Worm (Caenorhabditis elegans) whole organism, L3 larva: ENCODE results near the gene B0454.26.
A peak's percentile ranks its signal among the peaks of the same experiment; 100 is the strongest.

ENCODE experiments used
- R02D3.7 ChIP-seq: fragments of 150-350 bp; optimal IDR thresholded peaks from 2 replicates; lab custom pipeline; 2014; ENCODE audit warnings: missing biosample characterization, missing genetic modification characterization
- ZK546.5 ChIP-seq: sonication (generic microtip); optimal IDR thresholded peaks from 2 replicates; lab custom pipeline; 2017; ENCODE audit warnings: missing biosample characterization, missing genetic modification characterization
- aly-2 ChIP-seq: fragments of 150-350 bp; optimal IDR thresholded peaks from 2 replicates; lab custom pipeline; 2014; ENCODE audit warnings: missing biosample characterization, missing genetic modification characterization
- ama-1 ChIP-seq: fragments of 150-350 bp; optimal IDR thresholded peaks from 2 replicates; lab custom pipeline; 2018
- ceh-16 ChIP-seq: sonication (generic microtip); optimal IDR thresholded peaks from 2 replicates; lab custom pipeline; 2017; ENCODE audit warnings: missing biosample characterization, missing genetic modification characterization
- ceh-28 ChIP-seq: fragments of 150-350 bp; optimal IDR thresholded peaks from 2 replicates; lab custom pipeline; 2014; ENCODE audit warnings: missing biosample characterization, missing genetic modification reagents, missing genetic modification characterization
- ceh-82 ChIP-seq: fragments of 150-350 bp; optimal IDR thresholded peaks from 2 replicates; lab custom pipeline; 2014; ENCODE audit warnings: missing biosample characterization, missing genetic modification characterization
- ceh-9 ChIP-seq: sonication (generic microtip); optimal IDR thresholded peaks from 2 replicates; lab custom pipeline; 2018; ENCODE audit warnings: missing biosample characterization, missing genetic modification characterization
- daf-12 ChIP-seq: fragments of 150-350 bp; optimal IDR thresholded peaks from 2 replicates; lab custom pipeline; 2014; ENCODE audit warnings: missing biosample characterization, missing genetic modification reagents, missing genetic modification characterization
- egl-27 ChIP-seq: sonication (generic microtip); optimal IDR thresholded peaks from 4 replicates; lab custom pipeline; 2017; ENCODE audit warnings: missing biosample characterization, missing genetic modification reagents, missing genetic modification characterization
- egl-5 ChIP-seq: fragments of 150-350 bp; optimal IDR thresholded peaks from 2 replicates; lab custom pipeline; 2017; ENCODE audit warnings: missing biosample characterization, missing genetic modification reagents, missing genetic modification characterization, inconsistent platforms
- elt-1 ChIP-seq: fragments of 150-350 bp; optimal IDR thresholded peaks from 2 replicates; lab custom pipeline; 2014; ENCODE audit warnings: missing biosample characterization, missing genetic modification characterization
- elt-2 ChIP-seq: sonication (generic microtip); optimal IDR thresholded peaks from 2 replicates; lab custom pipeline; 2016; ENCODE audit warnings: missing genetic modification reagents, mild to moderate bottlenecking, missing genetic modification characterization, missing compliant biosample characterization
- elt-3 ChIP-seq, 3 experiments: fragments of 150-350 bp in 1 of 3; sonication (generic microtip) in 2 of 3; optimal IDR thresholded peaks; 2 replicates in 2 of 3; 4 replicates in 1 of 3; lab custom pipeline; 2014 to 2017; ENCODE audit warnings: missing biosample characterization in 3 of 3, missing genetic modification characterization in 3 of 3
- eor-1 ChIP-seq, 2 experiments: fragments of 150-350 bp; optimal IDR thresholded peaks; 2 replicates each; lab custom pipeline; 2014 to 2018; ENCODE audit warnings: missing biosample characterization in 2 of 2, missing genetic modification characterization in 2 of 2
- fkh-10 ChIP-seq: sonication (generic microtip); optimal IDR thresholded peaks from 2 replicates; lab custom pipeline; 2017; ENCODE audit warnings: missing biosample characterization, missing genetic modification reagents, missing genetic modification characterization
- fkh-2 ChIP-seq: fragments of 150-350 bp; optimal IDR thresholded peaks from 2 replicates; lab custom pipeline; 2014; ENCODE audit warnings: missing biosample characterization, missing genetic modification reagents, missing genetic modification characterization
- fos-1 ChIP-seq: fragments of 150-350 bp; optimal IDR thresholded peaks from 2 replicates; lab custom pipeline; 2014; ENCODE audit warnings: missing biosample characterization, missing genetic modification characterization
- hmg-11 ChIP-seq: sonication (generic microtip); optimal IDR thresholded peaks from 2 replicates; lab custom pipeline; 2016; ENCODE audit warnings: missing genetic modification characterization, missing compliant biosample characterization
- jun-1 ChIP-seq: fragments of 150-350 bp; optimal IDR thresholded peaks from 2 replicates; lab custom pipeline; 2014; ENCODE audit warnings: missing biosample characterization, missing genetic modification reagents, missing genetic modification characterization
- lin-15B ChIP-seq: fragments of 150-350 bp; optimal IDR thresholded peaks from 2 replicates; lab custom pipeline; 2014; ENCODE audit warnings: missing biosample characterization, missing genetic modification characterization
- lin-39 ChIP-seq: fragments of 150-350 bp; optimal IDR thresholded peaks from 2 replicates; lab custom pipeline; 2018; ENCODE audit warnings: missing biosample characterization, missing genetic modification reagents, missing genetic modification characterization
- mdl-1 ChIP-seq: fragments of 150-350 bp; optimal IDR thresholded peaks from 2 replicates; lab custom pipeline; 2014; ENCODE audit warnings: missing biosample characterization, missing genetic modification characterization
- mml-1 ChIP-seq: fragments of 150-350 bp; sonication (generic microtip); optimal IDR thresholded peaks from 3 replicates; lab custom pipeline; 2014; ENCODE audit warnings: missing biosample characterization, missing genetic modification characterization
- nhr-11 ChIP-seq: fragments of 150-350 bp; optimal IDR thresholded peaks from 2 replicates; lab custom pipeline; 2014; ENCODE audit warnings: missing biosample characterization, missing genetic modification characterization
- nhr-12 ChIP-seq: fragments of 150-350 bp; optimal IDR thresholded peaks from 2 replicates; lab custom pipeline; 2014; ENCODE audit warnings: missing biosample characterization, missing genetic modification characterization
- nhr-23 ChIP-seq: fragments of 150-350 bp; optimal IDR thresholded peaks from 2 replicates; lab custom pipeline; 2014; ENCODE audit warnings: missing biosample characterization, missing genetic modification reagents, missing genetic modification characterization
- nhr-237 ChIP-seq: fragments of 150-350 bp; optimal IDR thresholded peaks from 2 replicates; lab custom pipeline; 2014; ENCODE audit warnings: missing biosample characterization, missing genetic modification characterization
- nhr-25 ChIP-seq: sonication (generic microtip); optimal IDR thresholded peaks from 2 replicates; lab custom pipeline; 2017; ENCODE audit warnings: missing biosample characterization, missing genetic modification characterization
- nhr-28 ChIP-seq: fragments of 150-350 bp; optimal IDR thresholded peaks from 2 replicates; lab custom pipeline; 2014; ENCODE audit warnings: missing biosample characterization, missing genetic modification characterization
- nhr-43 ChIP-seq: sonication (generic microtip); optimal IDR thresholded peaks from 2 replicates; lab custom pipeline; 2016; ENCODE audit warnings: mild to moderate bottlenecking, missing genetic modification characterization, missing compliant biosample characterization; ENCODE audit not compliant: poor library complexity, severe bottlenecking
- nhr-67 ChIP-seq: fragments of 150-350 bp; optimal IDR thresholded peaks from 2 replicates; lab custom pipeline; 2014; ENCODE audit warnings: missing biosample characterization, missing genetic modification characterization
- nhr-76 ChIP-seq: fragments of 150-350 bp; sonication (generic microtip); optimal IDR thresholded peaks from 5 replicates; lab custom pipeline; 2014; ENCODE audit warnings: missing biosample characterization, missing genetic modification characterization
- nhr-77 ChIP-seq: fragments of 150-350 bp; optimal IDR thresholded peaks from 2 replicates; lab custom pipeline; 2014; ENCODE audit warnings: missing biosample characterization, missing genetic modification characterization
- pha-4 ChIP-seq: fragments of 150-350 bp; optimal IDR thresholded peaks from 2 replicates; lab custom pipeline; 2014; ENCODE audit warnings: missing biosample characterization, missing genetic modification reagents, missing genetic modification characterization
- sea-2 ChIP-seq: fragments of 150-350 bp; sonication (generic microtip); optimal IDR thresholded peaks from 4 replicates; lab custom pipeline; 2014; ENCODE audit warnings: missing biosample characterization, missing genetic modification reagents, missing genetic modification characterization
- skn-1 ChIP-seq: fragments of 150-350 bp; optimal IDR thresholded peaks from 2 replicates; lab custom pipeline; 2014; ENCODE audit warnings: missing biosample characterization, missing genetic modification characterization
- snpc-4 ChIP-seq: fragments of 150-350 bp; optimal IDR thresholded peaks from 2 replicates; lab custom pipeline; 2014; ENCODE audit warnings: missing biosample characterization, missing genetic modification characterization
- unc-39 ChIP-seq: sonication (generic microtip); optimal IDR thresholded peaks from 4 replicates; lab custom pipeline; 2017; ENCODE audit warnings: missing biosample characterization, missing genetic modification characterization
- unc-62 ChIP-seq: fragments of 150-350 bp; sonication (generic microtip); optimal IDR thresholded peaks from 4 replicates; lab custom pipeline; 2014; ENCODE audit warnings: missing biosample characterization, missing genetic modification reagents, missing genetic modification characterization
- zag-1 ChIP-seq: fragments of 150-350 bp; optimal IDR thresholded peaks from 2 replicates; lab custom pipeline; 2014; ENCODE audit warnings: missing biosample characterization, missing genetic modification characterization
- ztf-11 ChIP-seq: fragments of 150-350 bp; optimal IDR thresholded peaks from 2 replicates; lab custom pipeline; 2014; ENCODE audit warnings: missing biosample characterization, missing genetic modification characterization
- ztf-4 ChIP-seq: fragments of 150-350 bp; optimal IDR thresholded peaks from 2 replicates; lab custom pipeline; 2014; ENCODE audit warnings: missing biosample characterization, missing genetic modification characterization

The B0454.26 gene

DNA sequence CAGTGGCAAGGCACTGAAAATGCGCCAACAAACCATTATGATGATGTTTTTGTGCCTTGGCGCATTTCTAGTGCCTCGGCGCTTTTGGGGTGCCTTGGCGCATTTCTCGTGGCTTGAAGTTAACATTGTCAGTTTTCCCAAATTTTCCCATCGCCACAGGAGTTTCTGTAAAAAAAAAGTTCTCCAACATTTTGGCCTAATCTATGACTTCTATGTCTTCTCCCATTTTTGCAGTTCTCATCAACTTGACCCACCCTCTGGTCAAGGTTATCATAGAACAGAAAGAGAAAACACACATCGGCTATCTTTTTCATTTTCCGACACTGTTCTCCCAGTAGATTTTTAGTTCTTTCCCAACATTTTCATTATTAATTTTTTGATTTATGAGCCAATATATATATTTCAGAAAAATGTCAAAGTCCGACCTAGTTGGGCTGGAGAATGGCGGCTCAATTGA lies at the start of gene B0454.26, which contains the start of gene B0454.5:
B0454.26 (minus strand) TSS at position 101 of the 457 bp plus-strand sequence.
B0454.5 (plus strand) TSS at position 407 of the 457 bp plus-strand sequence.
- TF ChIP-seq ZK546.5 (tag; lab: Kevin White, UChicago) (no peak), unc-62 (no peak), nhr-23 (tag; lab: Kevin White, UChicago) (no peak), nhr-12 (tag; lab: Kevin White, UChicago) (no peak), ceh-9 (tag; lab: Kevin White, UChicago) (no peak), zag-1 (tag; lab: Kevin White, UChicago) (no peak), elt-2 (no peak), skn-1 (tag; lab: Kevin White, UChicago) (no peak), ama-1 (no peak)

DNA sequence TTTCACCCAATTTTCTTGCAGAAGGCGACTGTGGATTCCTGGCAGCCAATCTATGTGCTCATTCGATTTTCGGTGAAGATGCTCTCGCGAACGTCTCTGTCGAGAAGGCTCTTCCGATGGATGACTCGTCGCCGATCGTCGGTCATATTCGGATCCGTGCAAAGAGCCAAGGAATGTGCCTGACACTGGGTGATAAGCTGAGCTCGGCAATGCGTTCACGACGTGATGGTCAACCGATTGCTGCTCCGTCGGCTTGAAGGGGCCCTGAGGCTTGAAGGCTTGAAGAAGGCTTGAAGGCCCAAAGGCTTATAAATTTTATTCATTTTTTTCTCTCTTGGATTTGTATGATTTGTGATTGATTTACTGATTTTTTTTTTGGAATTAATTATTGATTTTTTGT lies 48.8 kb upstream of the B0454.26 start:
- TF ChIP-seq hmg-11 (tag; lab: Kevin White, UChicago) (no peak), unc-62 (no peak), unc-39 (no peak), sea-2 (no peak), ztf-11 (tag; lab: Kevin White, UChicago) (no peak), skn-1 (tag; lab: Kevin White, UChicago) (no peak), nhr-76 (tag; lab: Kevin White, UChicago) (no peak), ztf-4 (tag; lab: Kevin White, UChicago) (no peak), mdl-1 (tag; lab: Kevin White, UChicago) (no peak), ZK546.5 (tag; lab: Kevin White, UChicago) (no peak), ceh-9 (tag; lab: Kevin White, UChicago) (no peak), nhr-237 (tag; lab: Kevin White, UChicago) (no peak), fos-1 (tag; lab: Kevin White, UChicago) (no peak), nhr-43 (tag; lab: Kevin White, UChicago) (no peak), aly-2 (no peak), nhr-12 (tag; lab: Kevin White, UChicago) (no peak), nhr-23 (tag; lab: Kevin White, UChicago) (no peak), egl-27 (tag; lab: Kevin White, UChicago) (no peak), nhr-25 (no peak)
- TF ChIP-seq, all 47 proteins: peak for 0

- no peak for TF ChIP-seq fkh-10 (GFP tag; lab: Kevin White, UChicago)
- no peak for TF ChIP-seq egl-5 (tag; lab: Kevin White, UChicago)
- TF ChIP-seq ama-1, result no peak
- no peak for TF ChIP-seq ceh-82 (tag; lab: Kevin White, UChicago)
- TF ChIP-seq egl-27 (tag; lab: Kevin White, UChicago), result no peak
- no peak for TF ChIP-seq daf-12 (tag; lab: Kevin White, UChicago)
- no peak for TF ChIP-seq nhr-28
- no peak for TF ChIP-seq nhr-12 (tag; lab: Kevin White, UChicago)
- TF ChIP-seq nhr-25, result no peak
These were observed 40.1 kb upstream of the B0454.26 start, which contains the start of gene copb-1 for ce11 chrII:3078496-3078895. Gene copb-1 (plus strand): TSS chrII:3078796.

DNA sequence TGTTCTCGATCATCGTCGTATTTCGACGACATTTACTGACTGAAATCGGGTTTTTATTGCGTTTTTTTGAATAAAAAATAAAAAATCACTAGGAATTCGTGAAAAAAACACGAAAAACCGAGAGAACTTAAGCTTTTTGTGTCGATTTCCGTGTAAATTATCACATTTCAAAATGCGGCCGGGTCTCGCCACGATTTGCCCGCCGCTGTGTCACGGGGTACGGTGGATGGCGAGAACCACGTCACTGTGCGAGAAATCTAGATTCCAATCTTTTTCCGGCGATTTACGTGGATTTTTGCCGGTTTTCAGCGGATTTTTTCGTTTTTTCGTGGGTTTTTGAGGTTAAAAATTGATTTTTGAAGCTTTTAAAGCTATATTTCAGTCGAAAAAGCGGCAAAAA lies 38.6 kb upstream of the B0454.26 start, which contains the start of gene Y25C1A.8:
Y25C1A.8 (minus strand) TSS at position 45 of the 400 bp plus-strand sequence.
- TF ChIP-seq daf-12 (tag; lab: Kevin White, UChicago) (peak; percentile 35), pha-4 (tag; lab: Kevin White, UChicago) (peak; percentile 88), nhr-77 (tag; lab: Kevin White, UChicago) (peak; percentile 41), nhr-25 (peak; percentile 80), nhr-28 (no peak), hmg-11 (tag; lab: Kevin White, UChicago) (peak; percentile 91), elt-2 (peak; percentile 75), lin-15B (tag; lab: Kevin White, UChicago) (peak; percentile 76), nhr-76 (tag; lab: Kevin White, UChicago) (no peak), ama-1 (peak; percentile 20), jun-1 (peak; percentile 94), ztf-11 (tag; lab: Kevin White, UChicago) (no peak), egl-5 (tag; lab: Kevin White, UChicago) (peak; percentile 87), ceh-82 (tag; lab: Kevin White, UChicago) (peak; percentile 89), fos-1 (tag; lab: Kevin White, UChicago) (peak; percentile 23), lin-39 (peak; percentile 89), mdl-1 (tag; lab: Kevin White, UChicago) (no peak), nhr-43 (tag; lab: Kevin White, UChicago) (peak; percentile 95), ceh-16 (no peak), ceh-28 (tag; lab: Kevin White, UChicago) (peak; percentile 86), nhr-23 (tag; lab: Kevin White, UChicago) (peak; percentile 89), zag-1 (tag; lab: Kevin White, UChicago) (no peak), nhr-11 (tag; lab: Kevin White, UChicago) (no peak), nhr-237 (tag; lab: Kevin White, UChicago) (no peak), nhr-67 (tag; lab: Kevin White, UChicago) (no peak), snpc-4 (peak; percentile 85), aly-2 (peak; percentile 82), elt-3 (tag; optimal IDR thresholded peaks at IDR 0.05; lab: Kevin White, UChicago) (peak in 1 of 3 experiments; percentile 32), eor-1 (tag; optimal IDR thresholded peaks at IDR 0.05; lab: Kevin White, UChicago) (no peak), mml-1 (tag; lab: Kevin White, UChicago) (no peak), R02D3.7 (peak; percentile 83), fkh-2 (tag; lab: Kevin White, UChicago) (peak; percentile 35), sea-2 (no peak), elt-1 (tag; lab: Kevin White, UChicago) (peak; percentile 71), nhr-12 (tag; lab: Kevin White, UChicago) (no peak), egl-27 (tag; lab: Kevin White, UChicago) (no peak)
